Fruit fly (Drosophila melanogaster) whole organism, prepupa: ENCODE results near the gene CCAP-R.
A peak's percentile ranks its signal among the peaks of the same experiment; 100 is the strongest.

ENCODE experiments used
- Blimp-1 ChIP-seq: fragments of 200-800 bp; sonication (Bioruptor generic); optimal IDR thresholded peaks from 3 replicates; lab custom pipeline; 2017; ENCODE audit warnings: missing biosample characterization, missing genetic modification characterization, mild to moderate bottlenecking, moderate library complexity, missing genetic modification reagents
- CG10631 ChIP-seq: fragments of 200-800 bp; sonication (Bioruptor generic); optimal IDR thresholded peaks from 2 replicates; lab custom pipeline; 2016; ENCODE audit warnings: missing biosample characterization, missing genetic modification characterization
- CG11294 ChIP-seq: fragments of 200-800 bp; sonication (Bioruptor generic); IDR thresholded peaks from 2 replicates; pipeline ENCODE4 v1.3.6; 2022; ENCODE audit warnings: missing biosample characterization, missing genetic modification characterization
- CG11762 ChIP-seq: fragments of 200-800 bp; sonication (Bioruptor generic); optimal IDR thresholded peaks from 3 replicates; lab custom pipeline; 2016; ENCODE audit warnings: missing biosample characterization, missing genetic modification characterization; ENCODE audit not compliant: insufficient read depth
- CG11902 ChIP-seq: fragments of 200-800 bp; sonication (Bioruptor generic); optimal IDR thresholded peaks from 3 replicates; lab custom pipeline; 2016; ENCODE audit warnings: missing biosample characterization, missing genetic modification characterization
- CG15336 ChIP-seq: fragments of 200-800 bp; sonication (Bioruptor generic); IDR thresholded peaks from 2 replicates; pipeline ENCODE4 v1.3.6; 2022; ENCODE audit warnings: missing biosample characterization, missing genetic modification characterization
- CG1621 ChIP-seq: fragments of 200-800 bp; sonication (Bioruptor generic); optimal IDR thresholded peaks from 3 replicates; lab custom pipeline; 2018; ENCODE audit warnings: missing biosample characterization, mild to moderate bottlenecking, missing genetic modification characterization
- CG16779 ChIP-seq: fragments of 200-800 bp; sonication (Bioruptor generic); optimal IDR thresholded peaks from 3 replicates; lab custom pipeline; 2017; ENCODE audit warnings: missing biosample characterization, mild to moderate bottlenecking, missing genetic modification characterization
- CG31627 ChIP-seq: fragments of 200-800 bp; sonication (Bioruptor generic); optimal IDR thresholded peaks from 3 replicates; lab custom pipeline; 2016; ENCODE audit warnings: missing biosample characterization, missing genetic modification characterization
- CG32006 ChIP-seq: fragments of 200-800 bp; sonication (Bioruptor generic); optimal IDR thresholded peaks from 3 replicates; lab custom pipeline; 2017; ENCODE audit warnings: missing biosample characterization, mild to moderate bottlenecking, missing genetic modification characterization
- CG3919 ChIP-seq: fragments of 200-800 bp; sonication (Bioruptor generic); optimal IDR thresholded peaks from 3 replicates; lab custom pipeline; 2016; ENCODE audit warnings: missing biosample characterization, missing genetic modification characterization
- CG6163 ChIP-seq: fragments of 200-800 bp; sonication (Bioruptor generic); IDR thresholded peaks from 3 replicates; pipeline ENCODE4 v1.3.6; 2022; ENCODE audit warnings: missing biosample characterization, missing genetic modification characterization
- CG6276 ChIP-seq: fragments of 200-800 bp; sonication (Bioruptor generic); optimal IDR thresholded peaks from 2 replicates; lab custom pipeline; 2017; ENCODE audit warnings: missing biosample characterization, mild to moderate bottlenecking, missing genetic modification characterization
- CG6792 ChIP-seq: fragments of 200-800 bp; sonication (Bioruptor generic); optimal IDR thresholded peaks from 3 replicates; lab custom pipeline; 2016; ENCODE audit warnings: missing biosample characterization, missing genetic modification characterization
- CG6808 ChIP-seq: fragments of 200-800 bp; sonication (Bioruptor generic); optimal IDR thresholded peaks from 3 replicates; lab custom pipeline; 2017; ENCODE audit warnings: missing biosample characterization, missing genetic modification characterization, mild to moderate bottlenecking, moderate library complexity, missing genetic modification reagents
- CG6854 ChIP-seq: fragments of 200-800 bp; sonication (Bioruptor generic); optimal IDR thresholded peaks from 2 replicates; lab custom pipeline; 2017; ENCODE audit warnings: missing biosample characterization, mild to moderate bottlenecking, missing genetic modification characterization
- CG7368 ChIP-seq: fragments of 200-800 bp; sonication (Bioruptor generic); optimal IDR thresholded peaks from 3 replicates; lab custom pipeline; 2016; ENCODE audit warnings: missing biosample characterization, missing genetic modification characterization
- CG8319 ChIP-seq: fragments of 200-800 bp; sonication (Bioruptor generic); optimal IDR thresholded peaks from 3 replicates; lab custom pipeline; 2016; ENCODE audit warnings: missing biosample characterization, missing genetic modification characterization
- CG8632 ChIP-seq: fragments of 200-800 bp; sonication (Bioruptor generic); optimal IDR thresholded peaks from 3 replicates; lab custom pipeline; 2016; ENCODE audit warnings: missing biosample characterization, missing genetic modification characterization
- CG9139 ChIP-seq: fragments of 200-800 bp; sonication (Bioruptor generic); optimal IDR thresholded peaks from 3 replicates; lab custom pipeline; 2017; ENCODE audit warnings: missing biosample characterization, mild to moderate bottlenecking, missing genetic modification characterization
- Ets21C ChIP-seq: fragments of 200-800 bp; sonication (Bioruptor generic); optimal IDR thresholded peaks from 3 replicates; lab custom pipeline; 2016; ENCODE audit warnings: missing biosample characterization, missing genetic modification characterization
- Ets96B ChIP-seq: fragments of 200-800 bp; optimal IDR thresholded peaks from 2 replicates; lab custom pipeline; 2019; ENCODE audit warnings: missing biosample characterization, mild to moderate bottlenecking, missing genetic modification characterization, moderate library complexity
- Gug ChIP-seq: fragments of 200-800 bp; sonication (Bioruptor generic); IDR thresholded peaks from 2 replicates; pipeline ENCODE4 v1.3.6; 2022; ENCODE audit warnings: missing biosample characterization, missing genetic modification characterization
- Hr38 ChIP-seq: sonication (Bioruptor generic); optimal IDR thresholded peaks from 2 replicates; lab custom pipeline; 2016; ENCODE audit warnings: missing biosample characterization, missing genetic modification characterization
- Hr39 ChIP-seq: fragments of 200-800 bp; sonication (Bioruptor generic); optimal IDR thresholded peaks from 2 replicates; lab custom pipeline; 2016; ENCODE audit warnings: missing biosample characterization, missing genetic modification characterization
- Hr4 ChIP-seq: fragments of 200-800 bp; sonication (Bioruptor generic); optimal IDR thresholded peaks from 3 replicates; lab custom pipeline; 2016; ENCODE audit warnings: missing biosample characterization, missing genetic modification characterization
- Lpt ChIP-seq: fragments of 200-800 bp; sonication (Bioruptor generic); optimal IDR thresholded peaks from 3 replicates; lab custom pipeline; 2016; ENCODE audit warnings: missing biosample characterization, missing genetic modification characterization
- Met ChIP-seq: fragments of 200-800 bp; sonication (Bioruptor generic); optimal IDR thresholded peaks from 3 replicates; lab custom pipeline; 2016; ENCODE audit warnings: missing biosample characterization, missing genetic modification characterization
- OdsH ChIP-seq: fragments of 200-800 bp; sonication (Bioruptor generic); optimal IDR thresholded peaks from 3 replicates; lab custom pipeline; 2016; ENCODE audit warnings: missing biosample characterization, missing genetic modification characterization
- Smox ChIP-seq: fragments of 200-800 bp; sonication (Bioruptor generic); optimal IDR thresholded peaks from 3 replicates; lab custom pipeline; 2016; ENCODE audit warnings: missing biosample characterization, missing genetic modification characterization
- Sox102F ChIP-seq: fragments of 200-800 bp; sonication (Bioruptor generic); optimal IDR thresholded peaks from 2 replicates; lab custom pipeline; 2016; ENCODE audit warnings: missing biosample characterization, mild to moderate bottlenecking, missing genetic modification characterization
- Sox14 ChIP-seq: fragments of 200-800 bp; sonication (Bioruptor generic); optimal IDR thresholded peaks from 3 replicates; lab custom pipeline; 2016; ENCODE audit warnings: missing biosample characterization, missing genetic modification characterization
- achi ChIP-seq: fragments of 200-800 bp; sonication (Bioruptor generic); optimal IDR thresholded peaks from 3 replicates; lab custom pipeline; 2016; ENCODE audit warnings: missing biosample characterization, missing genetic modification characterization
- dsx ChIP-seq: fragments of 200-800 bp; optimal IDR thresholded peaks from 3 replicates; lab custom pipeline; 2019; ENCODE audit warnings: missing biosample characterization, mild to moderate bottlenecking, missing genetic modification characterization, moderate library complexity; ENCODE audit not compliant: poor library complexity, severe bottlenecking
- eg ChIP-seq: fragments of 200-800 bp; sonication (Bioruptor generic); IDR thresholded peaks from 3 replicates; pipeline ENCODE4 v1.3.6; 2022; ENCODE audit warnings: missing biosample characterization, missing genetic modification characterization
- fd59A ChIP-seq: fragments of 200-800 bp; sonication (Bioruptor generic); optimal IDR thresholded peaks from 2 replicates; lab custom pipeline; 2017; ENCODE audit warnings: missing biosample characterization, mild to moderate bottlenecking, missing genetic modification characterization, missing genetic modification reagents
- fd85E ChIP-seq: fragments of 200-800 bp; sonication (Bioruptor generic); optimal IDR thresholded peaks from 3 replicates; lab custom pipeline; 2016; ENCODE audit warnings: missing biosample characterization, missing genetic modification characterization
- fkh ChIP-seq: fragments of 200-800 bp; sonication (Bioruptor generic); optimal IDR thresholded peaks from 3 replicates; lab custom pipeline; 2017; ENCODE audit warnings: missing biosample characterization, mild to moderate bottlenecking, missing genetic modification characterization, moderate library complexity
- lz ChIP-seq: fragments of 200-800 bp; sonication (Bioruptor generic); optimal IDR thresholded peaks from 3 replicates; lab custom pipeline; 2016; ENCODE audit warnings: missing biosample characterization, missing genetic modification characterization
- net ChIP-seq: fragments of 200-800 bp; sonication (Bioruptor generic); optimal IDR thresholded peaks from 3 replicates; lab custom pipeline; 2016; ENCODE audit warnings: missing biosample characterization, missing genetic modification characterization
- pdm3 ChIP-seq: fragments of 200-800 bp; sonication (Bioruptor generic); optimal IDR thresholded peaks from 3 replicates; lab custom pipeline; 2016; ENCODE audit warnings: missing biosample characterization, missing genetic modification characterization
- salr ChIP-seq, 2 experiments: fragments of 200-800 bp; sonication (Bioruptor generic); optimal IDR thresholded peaks; 3 replicates each; lab custom pipeline; 2016 to 2018; ENCODE audit warnings: missing biosample characterization in 2 of 2, missing genetic modification characterization in 2 of 2, mild to moderate bottlenecking in 1 of 2
- spab ChIP-seq: fragments of 200-800 bp; sonication (Bioruptor generic); optimal IDR thresholded peaks from 2 replicates; lab custom pipeline; 2017; ENCODE audit warnings: missing biosample characterization, mild to moderate bottlenecking, missing genetic modification characterization, missing genetic modification reagents
- ss ChIP-seq, 2 experiments: fragments of 200-800 bp; sonication (Bioruptor generic); optimal IDR thresholded peaks; 2 replicates in 1 of 2; 3 replicates in 1 of 2; lab custom pipeline; 2017 to 2018; ENCODE audit warnings: mild to moderate bottlenecking in 2 of 2, missing biosample characterization in 2 of 2, missing genetic modification characterization in 2 of 2, moderate library complexity in 1 of 2
- vri ChIP-seq: fragments of 200-800 bp; sonication (Bioruptor generic); optimal IDR thresholded peaks from 3 replicates; lab custom pipeline; 2016; ENCODE audit warnings: missing biosample characterization, mild to moderate bottlenecking, missing genetic modification characterization

Gene CCAP-R

DNA sequence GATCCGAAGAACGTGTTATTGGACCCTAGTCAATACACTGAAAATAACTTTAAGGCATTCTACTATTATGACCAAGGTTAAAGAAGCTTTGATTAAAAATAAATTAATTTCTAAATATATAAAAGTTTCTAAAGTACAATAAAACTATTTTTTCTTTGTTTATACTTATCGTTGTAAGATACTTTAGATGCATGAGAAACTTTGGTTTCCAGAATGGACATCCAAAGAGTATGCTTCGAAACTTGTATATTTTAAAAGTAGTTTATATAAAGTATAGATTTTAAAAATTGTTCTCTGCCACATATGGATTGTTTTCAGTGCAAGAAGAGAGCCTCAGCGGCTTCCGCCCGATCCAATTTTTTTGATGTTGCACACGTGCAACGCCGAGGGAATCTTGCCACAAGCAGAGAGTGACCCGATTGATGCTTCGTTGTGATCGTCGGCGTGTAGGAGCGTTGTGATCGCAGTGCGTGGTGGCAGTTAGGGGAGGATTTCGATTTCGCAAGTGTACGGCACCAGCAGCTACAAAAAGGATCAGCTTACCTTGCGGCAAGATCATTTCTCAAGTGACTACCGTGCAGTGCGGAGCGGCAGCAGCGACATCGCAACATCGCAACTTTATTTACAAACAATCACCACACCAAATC lies 41.1 kb upstream of the CCAP-R start (continued):
- TF ChIP-seq Blimp-1, result peak; percentile 86
- peak; percentile 87 for TF ChIP-seq CG6792
- TF ChIP-seq CG8632 (GFP tag; lab: Kevin White, UChicago), result peak; percentile 96
- TF ChIP-seq CG10631 (GFP tag; lab: Kevin White, UChicago), result peak; percentile 91
- peak; percentile 57 for TF ChIP-seq CG6276 (GFP tag; lab: Kevin White, UChicago)
- TF ChIP-seq CG15336 (GFP tag; lab: Robert Waterston, UW), result peak; percentile 80
- TF ChIP-seq pdm3 (GFP tag; lab: Kevin White, UChicago), result peak; percentile 87
- TF ChIP-seq Hr39 (GFP tag; lab: Kevin White, UChicago), result peak; percentile 57
- peak; percentile 80 for TF ChIP-seq CG6163 (GFP tag; lab: Robert Waterston, UW)
- peak; percentile 92 for TF ChIP-seq fd59A (GFP tag; lab: Kevin White, UChicago)
- peak; percentile 61; the same call in 1 of the 2 replicates for TF ChIP-seq Gug
- TF ChIP-seq CG8319, result peak; percentile 68
- TF ChIP-seq lz (GFP tag; lab: Kevin White, UChicago), result peak; percentile 71
- TF ChIP-seq fd85E, result peak; percentile 63
- TF ChIP-seq CG7368, result peak; percentile 66
- peak; percentile 97 for TF ChIP-seq Ets96B (tag; lab: Kevin White, UChicago)
- peak; percentile 77 for TF ChIP-seq Sox102F
- peak; percentile 96 for TF ChIP-seq spab (GFP tag; lab: Kevin White, UChicago)
- TF ChIP-seq Ets21C (GFP tag; lab: Kevin White, UChicago), result peak; percentile 58
- no peak for TF ChIP-seq Hr38
- TF ChIP-seq CG11294, result no peak; the same call in 1 of the 2 replicates
- TF ChIP-seq Lpt (GFP tag; lab: Kevin White, UChicago), result peak; percentile 82
- TF ChIP-seq salr (GFP tag; optimal IDR thresholded peaks at IDR 0.05; lab: Kevin White, UChicago), result peak; percentile 83 to 89
- TF ChIP-seq eg (GFP tag; lab: Robert Waterston, UW), result peak; percentile 55; the same call in 1 of the 3 replicates
- TF ChIP-seq CG11902 (GFP tag; lab: Kevin White, UChicago), result peak; percentile 84
- peak; percentile 94 for TF ChIP-seq CG9139 (GFP tag; lab: Kevin White, UChicago)
- TF ChIP-seq CG3919 (GFP tag; lab: Kevin White, UChicago), result peak; percentile 94
- peak; percentile 89 for TF ChIP-seq Met (GFP tag; lab: Kevin White, UChicago)
- TF ChIP-seq CG6808 (GFP tag; lab: Kevin White, UChicago), result peak; percentile 95
- peak; percentile 66 for TF ChIP-seq CG31627 (GFP tag; lab: Kevin White, UChicago)
- TF ChIP-seq Smox (GFP tag; lab: Kevin White, UChicago), result peak; percentile 83
- peak; percentile 82 for TF ChIP-seq Sox14
- peak; percentile 93 for TF ChIP-seq OdsH
- peak; percentile 95 for TF ChIP-seq achi
- TF ChIP-seq ss (GFP tag; optimal IDR thresholded peaks at IDR 0.05; lab: Kevin White, UChicago), result peak; percentile 89 to 97
- TF ChIP-seq Hr4 (GFP tag; lab: Kevin White, UChicago), result peak; percentile 70
- TF ChIP-seq fkh, result no peak
- TF ChIP-seq vri (GFP tag; lab: Kevin White, UChicago), result peak; percentile 67

- no peak for TF ChIP-seq CG6276 (GFP tag; lab: Kevin White, UChicago)
- TF ChIP-seq CG8319, result peak; percentile 77
- TF ChIP-seq CG16779 (tag; lab: Kevin White, UChicago), result no peak
- peak; percentile 94 for TF ChIP-seq Met (GFP tag; lab: Kevin White, UChicago)
- peak; percentile 82 for TF ChIP-seq CG6854 (GFP tag; lab: Kevin White, UChicago)
- peak; percentile 94 for TF ChIP-seq CG1621 (tag; lab: Kevin White, UChicago)
- TF ChIP-seq Ets96B (tag; lab: Kevin White, UChicago), result peak; percentile 97
- peak; percentile 80 for TF ChIP-seq Lpt (GFP tag; lab: Kevin White, UChicago)
- TF ChIP-seq Hr39 (GFP tag; lab: Kevin White, UChicago), result peak; percentile 87
- TF ChIP-seq OdsH, result peak; percentile 95
- TF ChIP-seq CG11762 (GFP tag; lab: Kevin White, UChicago), result peak; percentile 92
- TF ChIP-seq Sox102F, result peak; percentile 94
- TF ChIP-seq Blimp-1, result peak; percentile 76
- TF ChIP-seq fd85E, result peak; percentile 89
- peak; percentile 90 for TF ChIP-seq net (GFP tag; lab: Kevin White, UChicago)
- peak in 1 of 2 experiments; percentile 90 for TF ChIP-seq salr (GFP tag; optimal IDR thresholded peaks at IDR 0.05; lab: Kevin White, UChicago)
- no peak for TF ChIP-seq Hr38
- TF ChIP-seq dsx (GFP tag; lab: Kevin White, UChicago), result peak; percentile 96
- TF ChIP-seq CG32006 (GFP tag; lab: Kevin White, UChicago), result no peak
- TF ChIP-seq fd59A (GFP tag; lab: Kevin White, UChicago), result peak; percentile 94
- TF ChIP-seq CG10631 (GFP tag; lab: Kevin White, UChicago), result peak; percentile 96
- peak; percentile 86 for TF ChIP-seq Hr4 (GFP tag; lab: Kevin White, UChicago)
- TF ChIP-seq Gug, result peak; percentile 72
Measured at dm6 chr3R:25996197-25997005, 40.3 kb upstream of the CCAP-R start, which contains the start of gene CG43116. Gene CG43116, minus strand, starts transcription at chr3R:25996996.
